Fruit fly (Drosophila melanogaster): ENCODE results near the gene rept.

The rept gene

DNA sequence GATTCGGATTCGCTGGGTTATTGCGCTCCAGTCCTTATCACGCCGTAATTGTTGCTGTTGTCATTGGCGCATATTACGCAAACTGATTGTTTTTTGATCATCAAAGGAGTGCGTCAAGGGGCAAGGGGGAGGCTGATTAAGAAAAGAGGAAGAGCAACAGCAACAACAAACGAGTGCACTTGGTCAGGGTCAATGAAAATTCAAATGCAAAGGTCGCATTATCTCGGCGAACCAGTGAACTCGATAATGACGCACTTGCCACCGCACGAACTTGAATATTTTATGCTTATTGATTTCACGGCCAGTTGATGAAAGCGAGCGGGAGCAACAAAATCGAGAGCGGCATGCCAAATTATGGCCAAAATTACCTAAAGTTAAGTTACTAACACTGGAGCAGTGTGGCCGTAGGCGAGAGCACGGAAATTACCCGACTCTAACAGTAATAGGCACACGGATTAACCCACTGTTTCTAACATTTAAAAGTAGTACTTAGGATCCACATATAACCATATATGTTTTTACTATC is 5.2 kb downstream of the rept start, which contains the start of gene nes (continued):
- no peak for TF ChIP-seq danr (GFP tag; IDR thresholded peaks at IDR 0.05)
- no peak for TF ChIP-seq Six4 (GFP tag; optimal IDR thresholded peaks at IDR 0.05)
- peak; percentile 40 for TF ChIP-seq CG7987 (GFP tag; optimal IDR thresholded peaks at IDR 0.05)
- TF ChIP-seq CG15696 (tag; optimal IDR thresholded peaks at IDR 0.05), result no peak
- no peak for TF ChIP-seq ci (GFP tag; IDR thresholded peaks at IDR 0.05)
- TF ChIP-seq Bdp1 (GFP tag; optimal IDR thresholded peaks at IDR 0.05), result no peak
- 0 out of 3 replicates have a peak, but pooled peaks have one; percentile 44 for TF ChIP-seq Doc3 (GFP tag; IDR thresholded peaks at IDR 0.05; ENCODE audit: partially characterized antibody)
- no peak for TF ChIP-seq org-1 (GFP tag; optimal IDR thresholded peaks at IDR 0.05)
- TF ChIP-seq peb (GFP tag; IDR thresholded peaks at IDR 0.05), result no peak
- TF ChIP-seq ranshi (GFP tag; IDR thresholded peaks at IDR 0.05), result no peak; the same call in 1 of the 2 replicates
- TF ChIP-seq Mrtf (GFP tag; IDR thresholded peaks at IDR 0.05), result no peak
- no peak for TF ChIP-seq caup (GFP tag; optimal IDR thresholded peaks at IDR 0.05; ENCODE audit: severe bottlenecking)
- no peak for TF ChIP-seq gcm (GFP tag; optimal IDR thresholded peaks at IDR 0.05)
- no peak for TF ChIP-seq CG8089 (GFP tag; optimal IDR thresholded peaks at IDR 0.05)
- no peak for TF ChIP-seq ap (GFP tag; IDR thresholded peaks at IDR 0.05)
- no peak for TF ChIP-seq CG7357 (GFP tag; IDR thresholded peaks at IDR 0.05)
- TF ChIP-seq klu (GFP tag; IDR thresholded peaks at IDR 0.05), result no peak
- no peak for TF ChIP-seq bigmax (GFP tag; optimal IDR thresholded peaks at IDR 0.05)
- TF ChIP-seq jumu (GFP tag; optimal IDR thresholded peaks at IDR 0.05), result no peak
- TF ChIP-seq CG3995 (GFP tag; optimal IDR thresholded peaks at IDR 0.05), result no peak
- no peak for TF ChIP-seq CG9876 (GFP tag; optimal IDR thresholded peaks at IDR 0.05)
- no peak for TF ChIP-seq CG2875 (GFP tag; optimal IDR thresholded peaks at IDR 0.05)
- TF ChIP-seq slbo (GFP tag; IDR thresholded peaks at IDR 0.05), result peak; percentile 68
- no peak for TF ChIP-seq Dip2 (GFP tag; IDR thresholded peaks at IDR 0.05)
- peak; percentile 3 for TF ChIP-seq nom (GFP tag; optimal IDR thresholded peaks at IDR 0.05)
- TF ChIP-seq CG10462 (GFP tag; optimal IDR thresholded peaks at IDR 0.05), result no peak
- TF ChIP-seq CG10274 (GFP tag; optimal IDR thresholded peaks at IDR 0.05), result no peak
- no peak for TF ChIP-seq oc (tag; optimal IDR thresholded peaks at IDR 0.05)
- no peak for TF ChIP-seq CG13424 (tag; optimal IDR thresholded peaks at IDR 0.05)
- TF ChIP-seq CG15073 (GFP tag; optimal IDR thresholded peaks at IDR 0.05), result no peak
- TF ChIP-seq D (optimal IDR thresholded peaks at IDR 0.05), result no peak
- no peak for TF ChIP-seq D (GFP tag; optimal IDR thresholded peaks at IDR 0.05)
- TF ChIP-seq CG32532 (GFP tag; IDR thresholded peaks at IDR 0.05), result peak; percentile 49; the same call in 1 of the 2 replicates
- no peak for TF ChIP-seq ac (GFP tag; optimal IDR thresholded peaks at IDR 0.05)
- TF ChIP-seq pum (GFP tag; optimal IDR thresholded peaks at IDR 0.05), result no peak
- TF ChIP-seq CG16813 (GFP tag; IDR thresholded peaks at IDR 0.05; ENCODE audit: partially characterized antibody), result peak; percentile 19; the same call in 1 of the 3 replicates
- no peak for TF ChIP-seq CG14860 (GFP tag; IDR thresholded peaks at IDR 0.05; ENCODE audit: partially characterized antibody)
- TF ChIP-seq CG9609 (GFP tag; optimal IDR thresholded peaks at IDR 0.05), result no peak
- no peak for TF ChIP-seq Mad (GFP tag; optimal IDR thresholded peaks at IDR 0.05)
- TF ChIP-seq Hmx (GFP tag; optimal IDR thresholded peaks at IDR 0.05), result no peak
- TF ChIP-seq inv (GFP tag; IDR thresholded peaks at IDR 0.05; ENCODE audit: partially characterized antibody), result no peak
- no peak for TF ChIP-seq HLH54F (GFP tag; optimal IDR thresholded peaks at IDR 0.05)
- no peak for TF ChIP-seq D19B (GFP tag; optimal IDR thresholded peaks at IDR 0.05)
- TF ChIP-seq CG9797 (GFP tag; optimal IDR thresholded peaks at IDR 0.05), result peak; percentile 51
- TF ChIP-seq al (GFP tag; IDR thresholded peaks at IDR 0.05), result no peak
- no peak for TF ChIP-seq grau (tag; optimal IDR thresholded peaks at IDR 0.05)
- TF ChIP-seq mam (GFP tag; optimal IDR thresholded peaks at IDR 0.05), result peak; percentile 3
- TF ChIP-seq CG15601 (tag; optimal IDR thresholded peaks at IDR 0.05), result no peak
- TF ChIP-seq dm (GFP tag; optimal IDR thresholded peaks at IDR 0.05), result no peak
- TF ChIP-seq CG6254 (GFP tag; optimal IDR thresholded peaks at IDR 0.05), result no peak
- TF ChIP-seq ash1 (GFP tag; optimal IDR thresholded peaks at IDR 0.05), result no peak

Measured in whole organism, embryonic.